Worm (Caenorhabditis elegans) whole organism, young adult: ENCODE measurements around the gene prp-9.

Experiments used
- F49E8.2 ChIP-seq: sonication (generic microtip); optimal IDR thresholded peaks from 3 replicates; lab custom pipeline; 2017; ENCODE audit warnings: missing genetic modification characterization, mild to moderate bottlenecking, missing compliant biosample characterization, antibody characterized with exemption, moderate library complexity; ENCODE audit not compliant: insufficient read depth
- T26A5.8 ChIP-seq: sonication (generic microtip); optimal IDR thresholded peaks from 2 replicates; lab custom pipeline; 2016; ENCODE audit warnings: missing genetic modification characterization, missing compliant biosample characterization
- aptf-2 ChIP-seq: fragments of 200-800 bp; sonication (Bioruptor generic); conservative IDR thresholded peaks from 2 replicates; pipeline ENCODE4 v1.3.6; 2022; ENCODE audit warnings: missing genetic modification reagents, missing genetic modification characterization, missing compliant biosample characterization
- ceh-40 ChIP-seq: fragments of 200-800 bp; sonication (Bioruptor generic); IDR thresholded peaks from 2 replicates; pipeline ENCODE4 v1.3.6; 2022; ENCODE audit warnings: missing genetic modification characterization, missing compliant biosample characterization
- ets-4 ChIP-seq: fragments of 200-800 bp; sonication (Bioruptor generic); optimal IDR thresholded peaks from 2 replicates; lab custom pipeline; 2018; ENCODE audit warnings: mild to moderate bottlenecking, missing genetic modification characterization, missing compliant biosample characterization
- let-526 ChIP-seq: fragments of 200-800 bp; sonication (Bioruptor generic); IDR thresholded peaks from 2 replicates; pipeline ENCODE4 v1.3.6; 2022; ENCODE audit warnings: missing genetic modification reagents, missing genetic modification characterization, missing compliant biosample characterization
- snpc-4 ChIP-seq, 5 experiments: fragments of 150-350 bp in 1 of 5; sonication (generic microtip) in 4 of 5; optimal IDR thresholded peaks; 2 replicates each; lab custom pipeline; 2014 to 2018; ENCODE audit warnings: missing genetic modification characterization in 5 of 5, missing biosample characterization in 3 of 5, antibody characterized with exemption in 2 of 5, mild to moderate bottlenecking in 2 of 5, missing compliant biosample characterization in 2 of 5, missing genotype in 2 of 5, moderate library complexity in 2 of 5, missing genetic modification reagents in 1 of 5

DNA sequence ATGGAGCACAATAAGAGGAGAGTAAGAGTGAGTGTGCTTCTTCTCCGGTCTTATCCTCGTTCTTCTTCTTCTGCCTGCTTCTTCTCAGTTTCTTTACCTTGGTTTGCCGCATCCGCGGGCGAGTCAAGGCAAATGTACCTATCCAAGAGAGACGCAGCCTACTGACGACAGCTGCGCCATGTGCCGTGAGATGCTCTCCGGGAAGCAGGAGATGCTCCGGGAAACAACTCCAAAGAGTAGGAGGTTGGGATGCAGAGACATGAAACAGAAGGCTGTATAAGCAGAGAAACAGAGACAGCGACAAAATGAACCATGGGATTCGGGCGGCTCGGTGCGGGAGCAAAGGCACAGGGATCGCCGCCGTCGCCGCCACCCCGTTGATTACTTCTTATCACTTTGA lies 26.2 kb downstream of the prp-9 start:
- TF ChIP-seq ceh-40 (GFP tag; lab: Robert Waterston, UW) = no peak
- TF ChIP-seq ets-4 (GFP tag; lab: Kevin White, UChicago) = no peak
- TF ChIP-seq aptf-2 = no peak
- no peak for TF ChIP-seq F49E8.2 (tag; lab: Kevin White, UChicago)
- no peak for TF ChIP-seq let-526 (GFP tag; lab: Robert Waterston, UW)
- no peak for TF ChIP-seq snpc-4 (GFP tag; optimal IDR thresholded peaks at IDR 0.05; lab: Kevin White, UChicago)
- TF ChIP-seq snpc-4 (tag; optimal IDR thresholded peaks at IDR 0.05; lab: Kevin White, UChicago) = no peak
- no peak for TF ChIP-seq T26A5.8 (tag; lab: Kevin White, UChicago)
